Fruit fly (Drosophila melanogaster) S2 (cell line): ENCODE measurements around the gene moody.

Source experiments
- CG8478 ChIP-seq: fragments of >200 bp; optimal IDR thresholded peaks from 2 replicates; lab custom pipeline; 2018
- CTCF ChIP-seq, 2 experiments: fragments of >200 bp; optimal IDR thresholded peaks; 2 replicates each; lab custom pipeline; 2018

- TF ChIP-seq CTCF (optimal IDR thresholded peaks at IDR 0.05; lab: Kevin White, UChicago) (peak; percentile 82 to 90), CG8478 (lab: Kevin White, UChicago) (no peak)
Measured at dm6 chrX:2005840-2006239, 44.1 kb downstream of the moody start.
